Fruit fly (Drosophila melanogaster) whole organism, embryonic: ENCODE results near the gene Osi6.
A peak's percentile ranks its signal among the peaks of the same experiment; 100 is the strongest.

ENCODE experiments used
- Blimp-1 ChIP-seq: fragments of 200-800 bp; sonication (Bioruptor generic); optimal IDR thresholded peaks from 3 replicates; lab custom pipeline; 2018; ENCODE audit warnings: missing biosample characterization, missing genetic modification characterization, mild to moderate bottlenecking, moderate library complexity, missing genetic modification reagents
- CG12155 ChIP-seq: fragments of 200-800 bp; sonication (Bioruptor generic); optimal IDR thresholded peaks from 3 replicates; lab custom pipeline; 2016; ENCODE audit warnings: missing biosample characterization, missing genetic modification characterization
- CG12391 ChIP-seq: fragments of 200-800 bp; sonication (Bioruptor generic); optimal IDR thresholded peaks from 3 replicates; lab custom pipeline; 2018; ENCODE audit warnings: missing biosample characterization, mild to moderate bottlenecking, missing genetic modification characterization, moderate library complexity
- CG12769 ChIP-seq: fragments of 200-800 bp; sonication (Bioruptor generic); optimal IDR thresholded peaks from 2 replicates; lab custom pipeline; 2019; ENCODE audit warnings: missing biosample characterization, mild to moderate bottlenecking, missing genetic modification characterization, moderate library complexity
- CG15073 ChIP-seq: fragments of 200-800 bp; sonication (Bioruptor generic); optimal IDR thresholded peaks from 2 replicates; lab custom pipeline; 2016; ENCODE audit warnings: missing biosample characterization, missing genetic modification characterization
- CG15601 ChIP-seq: fragments of 200-800 bp; sonication (Bioruptor generic); optimal IDR thresholded peaks from 3 replicates; lab custom pipeline; 2019; ENCODE audit warnings: missing biosample characterization, mild to moderate bottlenecking, missing genetic modification characterization, moderate library complexity
- CG16813 ChIP-seq: fragments of 200-800 bp; sonication (Bioruptor generic); IDR thresholded peaks from 3 replicates; pipeline ENCODE4 v1.3.6; 2022; ENCODE audit warnings: missing biosample characterization, missing genetic modification characterization; ENCODE audit not compliant: partially characterized antibody
- CG18764 ChIP-seq: fragments of 200-800 bp; sonication (Bioruptor generic); optimal IDR thresholded peaks from 3 replicates; lab custom pipeline; 2016; ENCODE audit warnings: missing biosample characterization, missing genetic modification characterization
- CG2889 ChIP-seq: fragments of 200-800 bp; sonication (Bioruptor generic); IDR thresholded peaks from 3 replicates; pipeline ENCODE4 v1.3.6; 2022; ENCODE audit warnings: missing biosample characterization, missing genetic modification characterization
- CG30403 ChIP-seq: fragments of 200-800 bp; sonication (Bioruptor generic); optimal IDR thresholded peaks from 3 replicates; lab custom pipeline; 2016; ENCODE audit warnings: missing biosample characterization, missing genetic modification characterization
- CG32772 ChIP-seq: fragments of 200-800 bp; sonication (Bioruptor generic); IDR thresholded peaks from 2 replicates; pipeline ENCODE4 v1.3.6; 2022; ENCODE audit warnings: missing biosample characterization, missing genetic modification characterization
- CG3407 ChIP-seq: fragments of 200-800 bp; sonication (Bioruptor generic); optimal IDR thresholded peaks from 2 replicates; lab custom pipeline; 2018; ENCODE audit warnings: missing biosample characterization, mild to moderate bottlenecking, missing genetic modification characterization
- CG4282 ChIP-seq: fragments of 200-800 bp; sonication (Bioruptor generic); optimal IDR thresholded peaks from 2 replicates; lab custom pipeline; 2016; ENCODE audit warnings: missing biosample characterization, missing genetic modification characterization
- CG5953 ChIP-seq: fragments of 200-800 bp; sonication (Bioruptor generic); IDR thresholded peaks from 2 replicates; pipeline ENCODE4 v1.3.6; 2022; ENCODE audit warnings: missing biosample characterization, missing genetic modification characterization
- CG7357 ChIP-seq: fragments of 200-800 bp; sonication (Bioruptor generic); IDR thresholded peaks from 3 replicates; pipeline ENCODE4 v1.3.6; 2022; ENCODE audit warnings: missing biosample characterization, missing genetic modification characterization
- CG8359 ChIP-seq: fragments of 200-800 bp; sonication (Bioruptor generic); optimal IDR thresholded peaks from 2 replicates; lab custom pipeline; 2017; ENCODE audit warnings: missing biosample characterization, mild to moderate bottlenecking, missing genetic modification characterization, borderline replicate concordance
- CTCF ChIP-seq: fragments of 200-800 bp; sonication (Bioruptor generic); optimal IDR thresholded peaks from 2 replicates; lab custom pipeline; 2017; ENCODE audit warnings: missing biosample characterization, mild to moderate bottlenecking, missing genetic modification characterization, moderate library complexity
- Deaf1 ChIP-seq: fragments of 200-800 bp; optimal IDR thresholded peaks from 3 replicates; lab custom pipeline; 2019; ENCODE audit warnings: missing biosample characterization, mild to moderate bottlenecking, missing genetic modification characterization, moderate library complexity
- Ets65A ChIP-seq: fragments of 200-800 bp; sonication (Bioruptor generic); peaks from one replicate; lab custom pipeline; 2016; ENCODE audit warnings: missing biosample characterization, missing genetic modification characterization
- H15 ChIP-seq: fragments of 200-800 bp; sonication (Bioruptor generic); IDR thresholded peaks from 3 replicates; pipeline ENCODE4 v1.3.6; 2022; ENCODE audit warnings: missing biosample characterization, missing genetic modification characterization
- Med ChIP-seq: fragments of 200-800 bp; sonication (Bioruptor generic); peaks from one replicate; lab custom pipeline; 2016; ENCODE audit warnings: missing biosample characterization, missing genetic modification characterization, mild to moderate bottlenecking, inconsistent platforms, moderate library complexity
- Myb ChIP-seq: fragments of 200-800 bp; sonication (Bioruptor generic); optimal IDR thresholded peaks from 2 replicates; lab custom pipeline; 2016; ENCODE audit warnings: missing biosample characterization, missing genetic modification characterization
- Optix ChIP-seq: fragments of 200-800 bp; sonication (Bioruptor generic); IDR thresholded peaks from 3 replicates; pipeline ENCODE4 v1.3.6; 2022; ENCODE audit warnings: missing biosample characterization, missing genetic modification characterization
- bowl ChIP-seq: fragments of 200-800 bp; sonication (Bioruptor generic); IDR thresholded peaks from 2 replicates; pipeline ENCODE4 v1.3.6; 2022; ENCODE audit warnings: missing biosample characterization, missing genetic modification characterization
- ci ChIP-seq: fragments of 200-800 bp; sonication (Bioruptor generic); IDR thresholded peaks from 3 replicates; pipeline ENCODE4 v1.3.6; 2022; ENCODE audit warnings: missing biosample characterization, missing genetic modification characterization
- disco-r ChIP-seq: fragments of 200-800 bp; sonication (Bioruptor generic); optimal IDR thresholded peaks from 2 replicates; lab custom pipeline; 2016; ENCODE audit warnings: missing biosample characterization, missing genetic modification characterization
- gce ChIP-seq: fragments of 200-800 bp; sonication (Bioruptor generic); IDR thresholded peaks from 3 replicates; pipeline ENCODE4 v1.3.6; 2022; ENCODE audit warnings: missing biosample characterization, missing genetic modification characterization
- jing ChIP-seq: fragments of 200-800 bp; sonication (Bioruptor generic); optimal IDR thresholded peaks from 2 replicates; lab custom pipeline; 2018; ENCODE audit warnings: missing biosample characterization, mild to moderate bottlenecking, missing genetic modification characterization
- ken ChIP-seq: fragments of 200-800 bp; sonication (Bioruptor generic); IDR thresholded peaks from 3 replicates; pipeline ENCODE4 v1.3.6; 2022; ENCODE audit warnings: missing biosample characterization, missing genetic modification characterization
- kni ChIP-seq: fragments of 200-800 bp; sonication (Bioruptor generic); optimal IDR thresholded peaks from 3 replicates; lab custom pipeline; 2017; ENCODE audit warnings: mild to moderate bottlenecking, missing biosample characterization, missing genetic modification reagents, missing genetic modification characterization
- lilli ChIP-seq: fragments of 200-800 bp; sonication (Bioruptor generic); optimal IDR thresholded peaks from 3 replicates; lab custom pipeline; 2016; ENCODE audit warnings: missing biosample characterization, missing genetic modification characterization
- pb ChIP-seq: fragments of 200-800 bp; sonication (Bioruptor generic); optimal IDR thresholded peaks from 3 replicates; lab custom pipeline; 2016; ENCODE audit warnings: missing biosample characterization, missing genetic modification characterization
- pita ChIP-seq: fragments of 200-800 bp; sonication (Bioruptor generic); optimal IDR thresholded peaks from 2 replicates; lab custom pipeline; 2017; ENCODE audit warnings: missing biosample characterization, mild to moderate bottlenecking, missing genetic modification characterization
- pros ChIP-seq: fragments of 200-800 bp; sonication (Bioruptor generic); optimal IDR thresholded peaks from 3 replicates; lab custom pipeline; 2019; ENCODE audit warnings: missing biosample characterization, mild to moderate bottlenecking, missing genetic modification characterization, moderate library complexity
- sisA ChIP-seq: fragments of 200-800 bp; sonication (Bioruptor generic); IDR thresholded peaks from 2 replicates; pipeline ENCODE4 v1.3.6; 2022; ENCODE audit warnings: missing biosample characterization, missing genetic modification characterization
- stc ChIP-seq: fragments of 200-800 bp; sonication (Bioruptor generic); IDR thresholded peaks from 2 replicates; pipeline ENCODE4 v1.3.6; 2022; ENCODE audit warnings: missing biosample characterization, missing genetic modification characterization
- stwl ChIP-seq: fragments of 200-800 bp; sonication (Bioruptor generic); optimal IDR thresholded peaks from 3 replicates; lab custom pipeline; 2018; ENCODE audit warnings: missing biosample characterization, mild to moderate bottlenecking, missing genetic modification characterization, moderate library complexity
- wek ChIP-seq: fragments of 200-800 bp; sonication (Bioruptor generic); optimal IDR thresholded peaks from 3 replicates; lab custom pipeline; 2018; ENCODE audit warnings: missing biosample characterization, mild to moderate bottlenecking, missing genetic modification characterization, moderate library complexity
- wor ChIP-seq: fragments of 200-800 bp; sonication (Bioruptor generic); IDR thresholded peaks from 2 replicates; pipeline ENCODE4 v1.3.6; 2022; ENCODE audit warnings: missing biosample characterization, missing genetic modification characterization
- z ChIP-seq: fragments of 200-800 bp; sonication (Bioruptor generic); IDR thresholded peaks from 3 replicates; pipeline ENCODE4 v1.3.6; 2022; ENCODE audit warnings: missing biosample characterization, missing genetic modification characterization
- zen2 ChIP-seq: fragments of 200-800 bp; sonication (Bioruptor generic); IDR thresholded peaks from 3 replicates; pipeline ENCODE4 v1.3.6; 2022; ENCODE audit warnings: missing biosample characterization, missing genetic modification characterization; ENCODE audit not compliant: partially characterized antibody

Osi6 gene

dm6 chr3R:6203000-6203399 is 31.5 kb upstream of the Osi6 start (continued):
- TF ChIP-seq CG4282 (no peak), zen2 (GFP tag; lab: Robert Waterston, UW) (no peak), ci (peak; percentile 80; the same call in 2 of the 3 replicates), stwl (no peak), lilli (no peak), Optix (GFP tag; lab: Robert Waterston, UW) (no peak), kni (GFP tag; lab: Kevin White, UChicago) (peak; percentile 75), CG5953 (no peak; the same call in 1 of the 2 replicates), CG2889 (GFP tag; lab: Robert Waterston, UW) (0 out of 3 replicates have a peak, but pooled peaks have one; percentile 22), gce (GFP tag; lab: Robert Waterston, UW) (0 out of 3 replicates have a peak, but pooled peaks have one; percentile 24), sisA (GFP tag; lab: Robert Waterston, UW) (peak; percentile 19; the same call in 1 of the 2 replicates), H15 (GFP tag; lab: Robert Waterston, UW) (no peak), bowl (GFP tag; lab: Robert Waterston, UW) (no peak), Med (GFP tag; lab: Kevin White, UChicago) (peak; percentile 73), CG8359 (GFP tag; lab: Kevin White, UChicago) (peak; percentile 19), stc (no peak), CG16813 (no peak), pita (GFP tag; lab: Kevin White, UChicago) (no peak), CTCF (no peak), CG30403 (GFP tag; lab: Kevin White, UChicago) (no peak), CG3407 (GFP tag; lab: Kevin White, UChicago) (peak; percentile 31), CG7357 (GFP tag; lab: Robert Waterston, UW) (0 out of 3 replicates have a peak, but pooled peaks have one; percentile 24), z (GFP tag; lab: Robert Waterston, UW) (no peak), jing (GFP tag; lab: Kevin White, UChicago) (no peak), CG32772 (no peak), CG18764 (GFP tag; lab: Kevin White, UChicago) (no peak), ken (no peak), CG12769 (peak; percentile 52), Myb (GFP tag; lab: Kevin White, UChicago) (no peak), Blimp-1 (peak; percentile 96), pb (GFP tag; lab: Kevin White, UChicago) (no peak), CG15601 (peak; percentile 4), disco-r (no peak), pros (GFP tag; lab: Kevin White, UChicago) (no peak), wor (GFP tag; lab: Robert Waterston, UW) (no peak)
- TF ChIP-seq, all 482 proteins: peak for 42

dm6 chr3R:6206349-6206748 is 28.2 kb upstream of the Osi6 start:
- TF ChIP-seq wek (GFP tag; lab: Kevin White, UChicago) = peak; percentile 49
- TF ChIP-seq stwl = peak; percentile 14
- TF ChIP-seq Med (GFP tag; lab: Kevin White, UChicago) = peak; percentile 33
- peak; percentile 92 for TF ChIP-seq CG15073 (GFP tag; lab: Kevin White, UChicago)

- peak; percentile 33 for TF ChIP-seq Ets65A (GFP tag; lab: Kevin White, UChicago)
- peak; percentile 0 for TF ChIP-seq CG12769
- no peak for TF ChIP-seq CG12391 (tag; lab: Kevin White, UChicago)
- peak; percentile 65 for TF ChIP-seq Deaf1 (tag; lab: Kevin White, UChicago)
- no peak for TF ChIP-seq CG12155 (GFP tag; lab: Kevin White, UChicago)
Observed at dm6 chr3R:6209073-6209472, 25.4 kb upstream of the Osi6 start, which contains the start of gene Osi2. Gene Osi2, plus strand, starts transcription at chr3R:6209373.
